Worm (Caenorhabditis elegans) whole organism, L4 larva: ENCODE results near the gene F47D12.9.

ENCODE experiments used
- F26F4.8 ChIP-seq: fragments of 200-800 bp; sonication (Bioruptor generic); conservative IDR thresholded peaks from 2 replicates; pipeline ENCODE4 v1.3.6; 2022; ENCODE audit warnings: missing genetic modification characterization, missing compliant biosample characterization
- F37D6.2 ChIP-seq: sonication (generic microtip); optimal IDR thresholded peaks from 2 replicates; lab custom pipeline; 2016; ENCODE audit warnings: mild to moderate bottlenecking, missing genetic modification characterization, missing compliant biosample characterization
- F49E8.2 ChIP-seq: sonication (generic microtip); optimal IDR thresholded peaks from 2 replicates; lab custom pipeline; 2016; ENCODE audit warnings: missing compliant biosample characterization, mild to moderate bottlenecking, missing genetic modification characterization, borderline replicate concordance
- T26A8.4 ChIP-seq: fragments of 200-800 bp; sonication (Bioruptor generic); IDR thresholded peaks from 2 replicates; pipeline ENCODE4 v1.3.6; 2022; ENCODE audit warnings: missing genetic modification characterization, missing compliant biosample characterization
- Y48G9A.11 ChIP-seq: fragments of 200-800 bp; sonication (Bioruptor generic); IDR thresholded peaks from 2 replicates; pipeline ENCODE4 v1.3.6; 2022; ENCODE audit warnings: missing genetic modification reagents, missing genetic modification characterization, missing compliant biosample characterization
- Y75B8A.6 ChIP-seq: fragments of 200-800 bp; sonication (Bioruptor generic); IDR thresholded peaks from 2 replicates; pipeline ENCODE4 v1.3.6; 2022; ENCODE audit warnings: missing genetic modification reagents, missing genetic modification characterization, missing compliant biosample characterization
- aha-1 ChIP-seq: fragments of 150-350 bp; peaks from one replicate; lab custom pipeline; 2014; ENCODE audit warnings: missing biosample characterization, missing genetic modification characterization
- aly-2 ChIP-seq: sonication (generic microtip); optimal IDR thresholded peaks from 2 replicates; lab custom pipeline; 2018; ENCODE audit warnings: missing biosample characterization, missing genetic modification characterization
- arid-1 ChIP-seq: fragments of 200-800 bp; sonication (Bioruptor generic); conservative IDR thresholded peaks from 2 replicates; pipeline ENCODE4 v1.3.6; 2022; ENCODE audit warnings: missing genetic modification reagents, missing genetic modification characterization, missing compliant biosample characterization
- ceh-32 ChIP-seq: sonication (generic microtip); optimal IDR thresholded peaks from 2 replicates; lab custom pipeline; 2016; ENCODE audit warnings: mild to moderate bottlenecking, missing genetic modification characterization, missing compliant biosample characterization; ENCODE audit not compliant: poor library complexity
- ceh-62 ChIP-seq: sonication (generic microtip); optimal IDR thresholded peaks from 2 replicates; lab custom pipeline; 2017; ENCODE audit warnings: missing biosample characterization, missing genetic modification characterization
- ceh-82 ChIP-seq: sonication (generic microtip); optimal IDR thresholded peaks from 2 replicates; lab custom pipeline; 2017; ENCODE audit warnings: missing biosample characterization, missing genetic modification characterization
- daf-12 ChIP-seq: fragments of 150-350 bp; optimal IDR thresholded peaks from 2 replicates; lab custom pipeline; 2014; ENCODE audit warnings: missing biosample characterization, missing genetic modification reagents, missing genetic modification characterization
- dpl-1 ChIP-seq: fragments of 150-350 bp; optimal IDR thresholded peaks from 2 replicates; lab custom pipeline; 2014; ENCODE audit warnings: missing biosample characterization, missing genetic modification reagents, missing genetic modification characterization
- fkh-10 ChIP-seq: fragments of 150-350 bp; optimal IDR thresholded peaks from 2 replicates; lab custom pipeline; 2014; ENCODE audit warnings: missing biosample characterization, missing genetic modification reagents, missing genetic modification characterization
- gei-8 ChIP-seq: fragments of 200-800 bp; sonication (Bioruptor generic); optimal IDR thresholded peaks from 2 replicates; lab custom pipeline; 2018; ENCODE audit warnings: mild to moderate bottlenecking, missing genetic modification characterization, missing compliant biosample characterization
- lim-7 ChIP-seq: fragments of 200-800 bp; sonication (Bioruptor generic); IDR thresholded peaks from 2 replicates; pipeline ENCODE4 v1.3.6; 2022; ENCODE audit warnings: missing genetic modification characterization, missing compliant biosample characterization
- lin-29 ChIP-seq: fragments of 200-800 bp; sonication (Bioruptor generic); IDR thresholded peaks from 2 replicates; pipeline ENCODE4 v1.3.6; 2022; ENCODE audit warnings: missing genetic modification reagents, missing genetic modification characterization, missing compliant biosample characterization
- lin-39 ChIP-seq: fragments of 150-350 bp; optimal IDR thresholded peaks from 2 replicates; lab custom pipeline; 2014; ENCODE audit warnings: missing biosample characterization, missing genetic modification reagents, missing genetic modification characterization
- madf-9 ChIP-seq: fragments of 200-800 bp; sonication (Bioruptor generic); conservative IDR thresholded peaks from 2 replicates; pipeline ENCODE4 v1.3.6; 2022; ENCODE audit warnings: missing genetic modification reagents, missing genetic modification characterization, missing compliant biosample characterization
- mdl-1 ChIP-seq, 2 experiments: fragments of 150-350 bp in 1 of 2; sonication (generic microtip) in 1 of 2; optimal IDR thresholded peaks; 2 replicates each; lab custom pipeline; 2014 to 2017; ENCODE audit warnings: missing biosample characterization in 2 of 2, missing genetic modification characterization in 2 of 2
- mep-1 ChIP-seq: fragments of 150-350 bp; sonication (generic microtip); optimal IDR thresholded peaks from 3 replicates; lab custom pipeline; 2014; ENCODE audit warnings: missing biosample characterization, missing genetic modification characterization
- nhr-10 ChIP-seq: fragments of 150-350 bp; optimal IDR thresholded peaks from 2 replicates; lab custom pipeline; 2014; ENCODE audit warnings: missing biosample characterization, missing genetic modification characterization
- nhr-102 ChIP-seq: sonication (generic microtip); optimal IDR thresholded peaks from 2 replicates; lab custom pipeline; 2016; ENCODE audit warnings: mild to moderate bottlenecking, missing genetic modification characterization, moderate library complexity, missing compliant biosample characterization
- nhr-111 ChIP-seq: fragments of 200-800 bp; sonication (Bioruptor generic); optimal IDR thresholded peaks from 2 replicates; lab custom pipeline; 2018; ENCODE audit warnings: mild to moderate bottlenecking, missing genetic modification characterization, missing compliant biosample characterization
- nhr-25 ChIP-seq: sonication (generic microtip); optimal IDR thresholded peaks from 2 replicates; lab custom pipeline; 2017; ENCODE audit warnings: missing genetic modification characterization, mild to moderate bottlenecking, missing compliant biosample characterization, antibody characterized with exemption, moderate library complexity, borderline replicate concordance; ENCODE audit not compliant: insufficient read depth
- nhr-28 ChIP-seq: fragments of 150-350 bp; optimal IDR thresholded peaks from 2 replicates; lab custom pipeline; 2014; ENCODE audit warnings: missing biosample characterization, missing genetic modification characterization
- nhr-6 ChIP-seq: fragments of 150-350 bp; optimal IDR thresholded peaks from 2 replicates; lab custom pipeline; 2014; ENCODE audit warnings: missing biosample characterization, missing genetic modification characterization
- pha-4 ChIP-seq, 2 experiments: fragments of 150-350 bp in 1 of 2; fragments of 200-800 bp in 1 of 2; sonication (Bioruptor generic) in 1 of 2; IDR thresholded peaks in 1 of 2; optimal IDR thresholded peaks in 1 of 2; 2 replicates each; pipeline versions ENCODE4 v1.3.6 to Lab custom; 2014 to 2022; ENCODE audit warnings: missing genetic modification characterization in 2 of 2, missing genetic modification reagents in 2 of 2, missing biosample characterization in 1 of 2, missing compliant biosample characterization in 1 of 2
- php-3 ChIP-seq: fragments of 200-800 bp; sonication (Bioruptor generic); IDR thresholded peaks from 2 replicates; pipeline ENCODE4 v1.3.6; 2022; ENCODE audit warnings: missing genetic modification reagents, missing genetic modification characterization, missing compliant biosample characterization
- saeg-2 ChIP-seq: fragments of 200-800 bp; sonication (Bioruptor generic); IDR thresholded peaks from 2 replicates; pipeline ENCODE4 v1.3.6; 2022; ENCODE audit warnings: missing genetic modification reagents, missing genetic modification characterization, missing compliant biosample characterization
- tag-97 ChIP-seq: fragments of 200-800 bp; sonication (Bioruptor generic); IDR thresholded peaks from 2 replicates; pipeline ENCODE4 v1.3.6; 2022; ENCODE audit warnings: missing genetic modification characterization, missing compliant biosample characterization
- vab-7 ChIP-seq: fragments of 200-800 bp; sonication (Bioruptor generic); IDR thresholded peaks from 2 replicates; pipeline ENCODE4 v1.3.6; 2022; ENCODE audit warnings: missing genetic modification reagents, missing genetic modification characterization, missing compliant biosample characterization
- zfp-2 ChIP-seq: sonication (generic microtip); optimal IDR thresholded peaks from 2 replicates; lab custom pipeline; 2016; ENCODE audit warnings: mild to moderate bottlenecking, missing genetic modification characterization, missing compliant biosample characterization
- zfp-3 ChIP-seq: fragments of 200-800 bp; sonication (Bioruptor generic); conservative IDR thresholded peaks from 2 replicates; pipeline ENCODE4 v1.3.6; 2022; ENCODE audit warnings: missing genetic modification reagents, missing genetic modification characterization, missing compliant biosample characterization

The F47D12.9 gene

DNA sequence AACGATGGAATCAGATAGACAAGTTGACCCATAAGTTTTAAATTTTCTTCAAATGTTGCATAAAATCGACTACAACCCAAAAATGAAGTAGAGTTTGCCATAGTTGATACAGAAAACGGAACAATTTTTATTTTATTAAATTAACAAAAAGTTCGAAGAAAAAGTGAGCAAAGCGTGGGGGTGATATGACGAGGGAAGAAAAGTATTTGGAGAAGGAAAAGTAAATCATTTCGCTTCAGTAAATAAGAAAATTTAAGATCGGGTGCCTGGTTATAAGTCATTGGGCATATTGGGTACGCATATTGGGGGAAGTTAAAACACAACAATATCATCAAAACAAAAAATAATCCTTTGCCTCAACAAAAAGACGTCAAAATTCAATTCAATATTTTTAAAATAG lies 37.3 kb downstream of the F47D12.9 start, which contains the start of gene srg-6:
Gene srg-6, minus strand, starts transcription at position 101 of the 400 bp plus-strand sequence.
- TF ChIP-seq mep-1: no peak

ce11 chrIII:6264447-6264846 lies 38.7 kb downstream of the F47D12.9 start, which contains the start of gene srg-5:
TSS of gene srg-5 (minus strand) at chrIII:6264547.
- TF ChIP-seq zfp-3 (GFP tag; lab: Robert Waterston, UW) (no peak), aly-2 (tag; lab: Kevin White, UChicago) (no peak), tag-97 (GFP tag; lab: Robert Waterston, UW) (no peak), arid-1 (no peak), aha-1 (tag; lab: Kevin White, UChicago) (no peak), madf-9 (GFP tag; lab: Robert Waterston, UW) (no peak), F49E8.2 (tag; lab: Kevin White, UChicago) (no peak)

DNA sequence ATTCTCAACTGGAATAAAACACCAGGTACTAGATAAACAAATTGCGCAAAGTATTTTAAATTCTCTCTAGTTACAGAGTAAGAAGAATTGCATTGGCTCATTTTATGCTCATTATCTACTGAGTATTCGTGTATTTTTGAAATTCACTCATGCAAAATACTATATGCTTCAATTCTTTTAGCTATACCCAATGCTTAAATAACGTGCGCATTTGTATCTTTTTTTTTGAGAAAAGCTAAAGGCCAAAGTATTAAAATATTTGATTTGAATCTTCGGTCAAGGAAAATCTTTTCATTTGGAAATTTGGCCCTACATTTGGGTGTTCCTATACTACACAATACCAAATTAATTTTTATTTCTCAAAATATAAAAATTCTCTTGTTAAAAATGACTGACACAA lies 41.2 kb downstream of the F47D12.9 start, which contains the start of gene srg-4:
Gene srg-4, minus strand, starts transcription at position 101 of the 400 bp plus-strand sequence.
- TF ChIP-seq daf-12 (tag; lab: Kevin White, UChicago) (no peak), lim-7 (no peak), saeg-2 (GFP tag; lab: Robert Waterston, UW) (no peak), arid-1 (no peak), ceh-82 (no peak), nhr-6 (tag; lab: Kevin White, UChicago) (no peak), F37D6.2 (tag; lab: Kevin White, UChicago) (no peak), ceh-62 (tag; lab: Kevin White, UChicago) (no peak), php-3 (GFP tag; lab: Robert Waterston, UW) (no peak), nhr-102 (tag; lab: Kevin White, UChicago) (no peak), lin-39 (tag; lab: Kevin White, UChicago) (no peak), pha-4 (GFP tag; IDR thresholded peaks at IDR 0.05; lab: Robert Waterston, UW) (no peak), pha-4 (tag; optimal IDR thresholded peaks at IDR 0.05; lab: Kevin White, UChicago) (no peak), dpl-1 (GFP tag; lab: Kevin White, UChicago) (no peak), mdl-1 (tag; optimal IDR thresholded peaks at IDR 0.05; lab: Kevin White, UChicago) (no peak), tag-97 (GFP tag; lab: Robert Waterston, UW) (no peak), Y75B8A.6 (GFP tag; lab: Robert Waterston, UW) (no peak)

DNA sequence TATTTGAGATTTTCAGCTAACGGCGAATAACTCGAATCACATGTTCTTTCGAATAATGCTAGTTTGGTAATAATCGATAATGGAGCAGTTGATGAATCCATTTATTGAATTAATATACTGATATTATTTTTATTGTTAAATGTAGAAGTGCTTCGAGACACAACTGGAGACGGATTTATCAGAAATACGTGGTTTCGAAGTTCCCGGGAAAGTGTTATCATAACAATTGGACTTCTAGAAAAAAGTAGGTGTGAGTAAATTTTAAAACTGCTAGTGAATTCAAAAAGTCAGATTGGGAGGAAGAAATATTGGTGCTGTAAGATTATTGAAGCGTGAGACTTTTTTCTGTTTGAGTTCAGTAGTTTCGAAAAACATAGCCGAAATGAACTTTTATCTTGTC lies 43.1 kb downstream of the F47D12.9 start, which contains the start of gene srg-2:
Gene srg-2, minus strand, starts transcription at position 101 of the 400 bp plus-strand sequence.
- no peak for TF ChIP-seq madf-9 (GFP tag; lab: Robert Waterston, UW)
- TF ChIP-seq F26F4.8 (GFP tag; lab: Robert Waterston, UW): no peak
- TF ChIP-seq lin-29 (GFP tag; lab: Robert Waterston, UW): no peak
- no peak for TF ChIP-seq zfp-2 (tag; lab: Kevin White, UChicago)
- TF ChIP-seq fkh-10 (GFP tag; lab: Kevin White, UChicago): no peak
- no peak for TF ChIP-seq T26A8.4 (GFP tag; lab: Robert Waterston, UW)
- TF ChIP-seq aly-2 (tag; lab: Kevin White, UChicago): no peak
- TF ChIP-seq ceh-32 (tag; lab: Kevin White, UChicago): no peak
- no peak for TF ChIP-seq vab-7
- TF ChIP-seq nhr-25: no peak
- TF ChIP-seq gei-8 (GFP tag; lab: Kevin White, UChicago): no peak
- no peak for TF ChIP-seq nhr-10 (tag; lab: Kevin White, UChicago)
- TF ChIP-seq nhr-28 (tag; lab: Kevin White, UChicago): no peak
- no peak for TF ChIP-seq nhr-111 (GFP tag; lab: Kevin White, UChicago)
- no peak for TF ChIP-seq Y48G9A.11 (GFP tag; lab: Robert Waterston, UW)
- TF ChIP-seq, all 104 proteins: peak for 0
